Fruit fly (Drosophila melanogaster) whole organism, pupa: ENCODE data around the gene CG16903.

Experiments used
- CG10348 ChIP-seq: fragments of 200-800 bp; sonication (Bioruptor generic); IDR thresholded peaks from 2 replicates; pipeline ENCODE4 v1.3.6; 2022; ENCODE audit warnings: missing biosample characterization, missing genetic modification characterization
- CG12605 ChIP-seq: fragments of 200-800 bp; sonication (Bioruptor generic); IDR thresholded peaks from 2 replicates; pipeline ENCODE4 v1.3.6; 2022; ENCODE audit warnings: missing biosample characterization, missing genetic modification characterization
- CG13204 ChIP-seq: fragments of 200-800 bp; sonication (Bioruptor generic); optimal IDR thresholded peaks from 2 replicates; lab custom pipeline; 2018; ENCODE audit warnings: missing biosample characterization, mild to moderate bottlenecking, missing genetic modification characterization, moderate library complexity
- CG14655 ChIP-seq: fragments of 200-800 bp; sonication (Bioruptor generic); optimal IDR thresholded peaks from 3 replicates; lab custom pipeline; 2017; ENCODE audit warnings: mild to moderate bottlenecking, missing biosample characterization, missing genetic modification reagents, missing genetic modification characterization
- CG15710 ChIP-seq: fragments of 200-800 bp; sonication (Bioruptor generic); optimal IDR thresholded peaks from 2 replicates; lab custom pipeline; 2018; ENCODE audit warnings: missing biosample characterization, mild to moderate bottlenecking, missing genetic modification characterization, moderate library complexity
- CG17806 ChIP-seq: fragments of 200-800 bp; sonication (Bioruptor generic); optimal IDR thresholded peaks from 2 replicates; lab custom pipeline; 2018; ENCODE audit warnings: missing biosample characterization, mild to moderate bottlenecking, missing genetic modification characterization, moderate library complexity
- CG32121 ChIP-seq: fragments of 200-800 bp; sonication (Bioruptor generic); IDR thresholded peaks from 2 replicates; pipeline ENCODE4 v1.3.6; 2022; ENCODE audit warnings: missing biosample characterization, missing genetic modification characterization
- CG34367 ChIP-seq: fragments of 200-800 bp; sonication (Bioruptor generic); optimal IDR thresholded peaks from 2 replicates; lab custom pipeline; 2018; ENCODE audit warnings: missing biosample characterization, mild to moderate bottlenecking, missing genetic modification characterization
- CG4496 ChIP-seq: fragments of 200-800 bp; sonication (Bioruptor generic); IDR thresholded peaks from 3 replicates; pipeline ENCODE4 v1.3.6; 2022; ENCODE audit warnings: missing biosample characterization, missing genetic modification characterization
- CG8159 ChIP-seq: fragments of 200-800 bp; sonication (Bioruptor generic); optimal IDR thresholded peaks from 3 replicates; lab custom pipeline; 2018; ENCODE audit warnings: missing biosample characterization, mild to moderate bottlenecking, missing genetic modification characterization, moderate library complexity
- CG8301 ChIP-seq: fragments of 200-800 bp; sonication (Bioruptor generic); optimal IDR thresholded peaks from 2 replicates; lab custom pipeline; 2018; ENCODE audit warnings: missing biosample characterization, mild to moderate bottlenecking, missing genetic modification characterization
- CG9948 ChIP-seq: fragments of 200-800 bp; sonication (Bioruptor generic); optimal IDR thresholded peaks from 2 replicates; lab custom pipeline; 2018; ENCODE audit warnings: missing biosample characterization, mild to moderate bottlenecking, missing genetic modification characterization, moderate library complexity
- D1 ChIP-seq: fragments of 200-800 bp; sonication (Bioruptor generic); optimal IDR thresholded peaks from 2 replicates; lab custom pipeline; 2018; ENCODE audit warnings: missing biosample characterization, mild to moderate bottlenecking, missing genetic modification characterization, moderate library complexity
- EcR ChIP-seq: fragments of 200-800 bp; sonication (Bioruptor generic); optimal IDR thresholded peaks from 3 replicates; lab custom pipeline; 2019; ENCODE audit warnings: missing biosample characterization, missing genetic modification characterization, mild to moderate bottlenecking, moderate library complexity, missing genetic modification reagents
- Ets98B ChIP-seq: fragments of 200-800 bp; sonication (Bioruptor generic); IDR thresholded peaks from 2 replicates; pipeline ENCODE4 v1.3.6; 2022; ENCODE audit warnings: missing biosample characterization, missing genetic modification characterization
- Pif1A ChIP-seq: fragments of 200-800 bp; sonication (Bioruptor generic); optimal IDR thresholded peaks from 3 replicates; lab custom pipeline; 2016; ENCODE audit warnings: missing biosample characterization, missing genetic modification characterization
- Pif1B ChIP-seq: fragments of 200-800 bp; sonication (Bioruptor generic); optimal IDR thresholded peaks from 3 replicates; lab custom pipeline; 2016; ENCODE audit warnings: missing biosample characterization, missing genetic modification characterization
- Snoo ChIP-seq: fragments of 200-800 bp; sonication (Bioruptor generic); optimal IDR thresholded peaks from 3 replicates; lab custom pipeline; 2017; ENCODE audit warnings: missing biosample characterization, mild to moderate bottlenecking, missing genetic modification characterization, inconsistent platforms
- fd96Ca ChIP-seq: fragments of 200-800 bp; sonication (Bioruptor generic); IDR thresholded peaks from 3 replicates; pipeline ENCODE4 v1.3.6; 2022; ENCODE audit warnings: missing biosample characterization, missing genetic modification characterization
- gl ChIP-seq: fragments of 200-800 bp; sonication (Bioruptor generic); optimal IDR thresholded peaks from 2 replicates; lab custom pipeline; 2018; ENCODE audit warnings: missing biosample characterization, mild to moderate bottlenecking, missing genetic modification characterization
- rn ChIP-seq: fragments of 200-800 bp; sonication (Bioruptor generic); IDR thresholded peaks from 2 replicates; pipeline ENCODE4 v1.3.6; 2022; ENCODE audit warnings: missing biosample characterization, missing genetic modification characterization

Gene CG16903

dm6 chrX:2089812-2090211 lies 9.6 kb upstream of the CG16903 start:
- TF ChIP-seq CG8301 (tag; lab: Kevin White, UChicago) = peak; percentile 31
- TF ChIP-seq fd96Ca (GFP tag; lab: Robert Waterston, UW) = no peak
- TF ChIP-seq CG14655 (GFP tag; lab: Kevin White, UChicago) = peak; percentile 35
- no peak for TF ChIP-seq D1
- no peak for TF ChIP-seq Pif1A (GFP tag; lab: Kevin White, UChicago)
- TF ChIP-seq CG8159 = peak; percentile 33

- TF ChIP-seq Ets98B = 0 out of 2 replicates have a peak, but pooled peaks have one; percentile 7
- no peak for TF ChIP-seq CG10348 (GFP tag; lab: Robert Waterston, UW)
Measured at dm6 chrX:2088798-2089197, 8.6 kb upstream of the CG16903 start.

- no peak for TF ChIP-seq CG17806 (tag; lab: Kevin White, UChicago)
- peak; percentile 59 for TF ChIP-seq CG10348 (GFP tag; lab: Robert Waterston, UW)
- TF ChIP-seq Pif1B (GFP tag; lab: Kevin White, UChicago) = peak; percentile 32
- TF ChIP-seq CG32121 (GFP tag; lab: Robert Waterston, UW) = peak; percentile 84
- no peak for TF ChIP-seq CG13204 (GFP tag; lab: Kevin White, UChicago)
- no peak for TF ChIP-seq D1
- TF ChIP-seq EcR (GFP tag; lab: Kevin White, UChicago) = no peak
- peak; percentile 75 for TF ChIP-seq CG12605 (GFP tag; lab: Robert Waterston, UW)
- TF ChIP-seq CG14655 (GFP tag; lab: Kevin White, UChicago) = peak; percentile 74
- peak; percentile 89 for TF ChIP-seq fd96Ca (GFP tag; lab: Robert Waterston, UW)
- peak; percentile 89 for TF ChIP-seq Ets98B
- TF ChIP-seq CG4496 (GFP tag; lab: Robert Waterston, UW) = peak; percentile 92
- 0 out of 2 replicates have a peak, but pooled peaks have one; percentile 48 for TF ChIP-seq rn
- TF ChIP-seq CG8301 (tag; lab: Kevin White, UChicago) = peak; percentile 57
- peak; percentile 56 for TF ChIP-seq Pif1A (GFP tag; lab: Kevin White, UChicago)
Measured at dm6 chrX:2087501-2087900, 7.3 kb upstream of the CG16903 start.

dm6 chrX:2083678-2084162 lies 3.5 kb upstream of the CG16903 start:
- TF ChIP-seq gl (tag; lab: Kevin White, UChicago) (peak; percentile 75), CG15710 (peak; percentile 85), Ets98B (peak; percentile 94), Pif1B (GFP tag; lab: Kevin White, UChicago) (peak; percentile 94), CG34367 (tag; lab: Kevin White, UChicago) (peak; percentile 81), CG8159 (peak; percentile 83), CG10348 (GFP tag; lab: Robert Waterston, UW) (peak; percentile 76), CG12605 (GFP tag; lab: Robert Waterston, UW) (peak; percentile 87), CG17806 (tag; lab: Kevin White, UChicago) (peak; percentile 88), CG13204 (GFP tag; lab: Kevin White, UChicago) (peak; percentile 64), CG32121 (GFP tag; lab: Robert Waterston, UW) (peak; percentile 94), CG14655 (GFP tag; lab: Kevin White, UChicago) (peak; percentile 90), EcR (GFP tag; lab: Kevin White, UChicago) (peak; percentile 93), Pif1A (GFP tag; lab: Kevin White, UChicago) (peak; percentile 94), CG9948 (tag; lab: Kevin White, UChicago) (peak; percentile 88), rn (peak; percentile 86), CG4496 (GFP tag; lab: Robert Waterston, UW) (peak; percentile 94), CG8301 (tag; lab: Kevin White, UChicago) (peak; percentile 88), Snoo (tag; lab: Kevin White, UChicago) (peak; percentile 85), D1 (peak; percentile 7), fd96Ca (GFP tag; lab: Robert Waterston, UW) (peak; percentile 96)

- TF ChIP-seq D1 (no peak), CG10348 (GFP tag; lab: Robert Waterston, UW) (peak; percentile 86), CG32121 (GFP tag; lab: Robert Waterston, UW) (peak; percentile 92), CG8159 (peak; percentile 89), fd96Ca (GFP tag; lab: Robert Waterston, UW) (peak; percentile 95), CG13204 (GFP tag; lab: Kevin White, UChicago) (peak; percentile 7), CG34367 (tag; lab: Kevin White, UChicago) (peak; percentile 91), CG15710 (peak; percentile 88), rn (peak; percentile 82), Pif1B (GFP tag; lab: Kevin White, UChicago) (peak; percentile 82), CG17806 (tag; lab: Kevin White, UChicago) (peak; percentile 89), gl (tag; lab: Kevin White, UChicago) (peak; percentile 76), CG4496 (GFP tag; lab: Robert Waterston, UW) (peak; percentile 95), Snoo (tag; lab: Kevin White, UChicago) (peak; percentile 78), CG12605 (GFP tag; lab: Robert Waterston, UW) (peak; percentile 84), CG8301 (tag; lab: Kevin White, UChicago) (peak; percentile 87), Ets98B (peak; percentile 93), Pif1A (GFP tag; lab: Kevin White, UChicago) (peak; percentile 85), CG14655 (GFP tag; lab: Kevin White, UChicago) (no peak), CG9948 (tag; lab: Kevin White, UChicago) (peak; percentile 86), EcR (GFP tag; lab: Kevin White, UChicago) (no peak)
- TF ChIP-seq, all 21 proteins: peak for 18
Measured at dm6 chrX:2083109-2083508, 2.9 kb upstream of the CG16903 start.
